Fruit fly (Drosophila melanogaster) whole organism, embryonic: ENCODE results near the gene CG11723.

Source experiments
- CG1024 ChIP-seq: fragments of 200-800 bp; sonication (Bioruptor generic); IDR thresholded peaks from 2 replicates; pipeline ENCODE4 v1.3.6; 2022; ENCODE audit warnings: missing biosample characterization, missing genetic modification characterization
- CG10565 ChIP-seq: fragments of 200-800 bp; sonication (Bioruptor generic); optimal IDR thresholded peaks from 3 replicates; lab custom pipeline; 2016; ENCODE audit warnings: missing biosample characterization, mild to moderate bottlenecking, missing genetic modification characterization
- CG10959 ChIP-seq: fragments of 200-800 bp; sonication (Bioruptor generic); IDR thresholded peaks from 2 replicates; pipeline ENCODE4 v1.3.6; 2022; ENCODE audit warnings: missing biosample characterization, missing genetic modification characterization
- CG11695 ChIP-seq: fragments of 200-800 bp; sonication (Bioruptor generic); IDR thresholded peaks from 3 replicates; pipeline ENCODE4 v1.3.6; 2022; ENCODE audit warnings: missing biosample characterization, missing genetic modification characterization
- CG12769 ChIP-seq: fragments of 200-800 bp; sonication (Bioruptor generic); optimal IDR thresholded peaks from 2 replicates; lab custom pipeline; 2019; ENCODE audit warnings: missing biosample characterization, mild to moderate bottlenecking, missing genetic modification characterization, moderate library complexity
- CG13775 ChIP-seq: fragments of 200-800 bp; sonication (Bioruptor generic); optimal IDR thresholded peaks from 3 replicates; lab custom pipeline; 2017; ENCODE audit warnings: missing biosample characterization, mild to moderate bottlenecking, missing genetic modification characterization
- CG14710 ChIP-seq: fragments of 200-800 bp; sonication (Bioruptor generic); optimal IDR thresholded peaks from 3 replicates; lab custom pipeline; 2019; ENCODE audit warnings: missing biosample characterization, mild to moderate bottlenecking, missing genetic modification characterization, moderate library complexity
- CG1602 ChIP-seq: fragments of 200-800 bp; sonication (Bioruptor generic); optimal IDR thresholded peaks from 3 replicates; lab custom pipeline; 2016; ENCODE audit warnings: missing biosample characterization, missing genetic modification characterization
- CG17186 ChIP-seq: fragments of 200-800 bp; sonication (Bioruptor generic); optimal IDR thresholded peaks from 3 replicates; lab custom pipeline; 2017; ENCODE audit warnings: missing biosample characterization, missing genetic modification reagents, missing genetic modification characterization
- CG17359 ChIP-seq: fragments of 200-800 bp; sonication (Bioruptor generic); optimal IDR thresholded peaks from 3 replicates; lab custom pipeline; 2018; ENCODE audit warnings: missing biosample characterization, mild to moderate bottlenecking, missing genetic modification characterization, moderate library complexity
- CG1832 ChIP-seq: fragments of 200-800 bp; sonication (Bioruptor generic); optimal IDR thresholded peaks from 2 replicates; lab custom pipeline; 2017; ENCODE audit warnings: missing biosample characterization, mild to moderate bottlenecking, missing genetic modification characterization, inconsistent platforms
- CG18619 ChIP-seq: fragments of 200-800 bp; sonication (Bioruptor generic); optimal IDR thresholded peaks from 3 replicates; lab custom pipeline; 2017; ENCODE audit warnings: missing biosample characterization, mild to moderate bottlenecking, missing genetic modification characterization
- CG2202 ChIP-seq: fragments of 200-800 bp; sonication (Bioruptor generic); optimal IDR thresholded peaks from 2 replicates; lab custom pipeline; 2018; ENCODE audit warnings: missing biosample characterization, mild to moderate bottlenecking, missing genetic modification characterization
- CG30403 ChIP-seq: fragments of 200-800 bp; sonication (Bioruptor generic); optimal IDR thresholded peaks from 3 replicates; lab custom pipeline; 2016; ENCODE audit warnings: missing biosample characterization, missing genetic modification characterization
- CG3163 ChIP-seq: fragments of 200-800 bp; sonication (Bioruptor generic); optimal IDR thresholded peaks from 3 replicates; lab custom pipeline; 2016; ENCODE audit warnings: missing biosample characterization, missing genetic modification characterization
- CG3407 ChIP-seq: fragments of 200-800 bp; sonication (Bioruptor generic); optimal IDR thresholded peaks from 2 replicates; lab custom pipeline; 2018; ENCODE audit warnings: missing biosample characterization, mild to moderate bottlenecking, missing genetic modification characterization
- CG3838 ChIP-seq: fragments of 200-800 bp; sonication (Bioruptor generic); optimal IDR thresholded peaks from 3 replicates; lab custom pipeline; 2016; ENCODE audit warnings: missing biosample characterization, missing genetic modification characterization
- CG4617 ChIP-seq: fragments of 200-800 bp; sonication (Bioruptor generic); optimal IDR thresholded peaks from 3 replicates; lab custom pipeline; 2016; ENCODE audit warnings: missing biosample characterization, missing genetic modification characterization, borderline replicate concordance
- CG4854 ChIP-seq: fragments of 200-800 bp; sonication (Bioruptor generic); optimal IDR thresholded peaks from 2 replicates; lab custom pipeline; 2016; ENCODE audit warnings: missing biosample characterization, missing genetic modification characterization, inconsistent platforms
- CG6791 ChIP-seq: fragments of 200-800 bp; sonication (Bioruptor generic); IDR thresholded peaks from 3 replicates; pipeline ENCODE4 v1.3.6; 2022; ENCODE audit warnings: missing biosample characterization, missing genetic modification characterization; ENCODE audit not compliant: partially characterized antibody
- CG7928 ChIP-seq: fragments of 200-800 bp; sonication (Bioruptor generic); optimal IDR thresholded peaks from 2 replicates; lab custom pipeline; 2017; ENCODE audit warnings: missing biosample characterization, mild to moderate bottlenecking, missing genetic modification characterization
- CG8089 ChIP-seq: fragments of 200-800 bp; sonication (Bioruptor generic); optimal IDR thresholded peaks from 3 replicates; lab custom pipeline; 2016; ENCODE audit warnings: missing biosample characterization, missing genetic modification characterization
- CG9215 ChIP-seq: fragments of 200-800 bp; sonication (Bioruptor generic); IDR thresholded peaks from 2 replicates; pipeline ENCODE4 v1.3.6; 2022; ENCODE audit warnings: missing biosample characterization, missing genetic modification characterization
- CoRest ChIP-seq: fragments of 200-800 bp; sonication (Bioruptor generic); optimal IDR thresholded peaks from 3 replicates; lab custom pipeline; 2018; ENCODE audit warnings: missing biosample characterization, mild to moderate bottlenecking, missing genetic modification characterization, moderate library complexity
- CrebB ChIP-seq: fragments of 200-800 bp; sonication (Bioruptor generic); optimal IDR thresholded peaks from 3 replicates; lab custom pipeline; 2018; ENCODE audit warnings: missing biosample characterization, mild to moderate bottlenecking, missing genetic modification characterization
- Dip2 ChIP-seq: fragments of 200-800 bp; sonication (Bioruptor generic); IDR thresholded peaks from 2 replicates; pipeline ENCODE4 v1.3.6; 2022; ENCODE audit warnings: missing biosample characterization, missing genetic modification characterization
- Doc3 ChIP-seq: fragments of 200-800 bp; sonication (Bioruptor generic); IDR thresholded peaks from 3 replicates; pipeline ENCODE4 v1.3.6; 2022; ENCODE audit warnings: missing biosample characterization, missing genetic modification characterization; ENCODE audit not compliant: partially characterized antibody
- Dp ChIP-seq: fragments of 200-800 bp; sonication (Bioruptor generic); optimal IDR thresholded peaks from 2 replicates; lab custom pipeline; 2018; ENCODE audit warnings: missing biosample characterization, mild to moderate bottlenecking, missing genetic modification characterization, moderate library complexity
- Elba2 ChIP-seq: fragments of 200-800 bp; sonication (Bioruptor generic); optimal IDR thresholded peaks from 3 replicates; lab custom pipeline; 2016; ENCODE audit warnings: missing biosample characterization, missing genetic modification characterization
- Gsc ChIP-seq: fragments of 200-800 bp; sonication (Bioruptor generic); IDR thresholded peaks from 2 replicates; pipeline ENCODE4 v1.3.6; 2022; ENCODE audit warnings: missing biosample characterization, missing genetic modification characterization
- H15 ChIP-seq: fragments of 200-800 bp; sonication (Bioruptor generic); IDR thresholded peaks from 3 replicates; pipeline ENCODE4 v1.3.6; 2022; ENCODE audit warnings: missing biosample characterization, missing genetic modification characterization
- Hr78 ChIP-seq, 2 experiments: fragments of 200-800 bp in 1 of 2; fragments of >200 bp in 1 of 2; sonication (Bioruptor generic) in 1 of 2; optimal IDR thresholded peaks; 2 replicates each; lab custom pipeline; 2017 to 2019; ENCODE audit warnings: missing biosample characterization in 2 of 2, missing genetic modification characterization in 2 of 2, mild to moderate bottlenecking in 1 of 2, moderate library complexity in 1 of 2
- Med ChIP-seq: fragments of 200-800 bp; sonication (Bioruptor generic); peaks from one replicate; lab custom pipeline; 2016; ENCODE audit warnings: missing biosample characterization, missing genetic modification characterization, mild to moderate bottlenecking, inconsistent platforms, moderate library complexity
- Rx ChIP-seq: fragments of 200-800 bp; sonication (Bioruptor generic); IDR thresholded peaks from 2 replicates; pipeline ENCODE4 v1.3.6; 2022; ENCODE audit warnings: missing biosample characterization, missing genetic modification characterization
- Six4 ChIP-seq: fragments of 200-800 bp; sonication (Bioruptor generic); optimal IDR thresholded peaks from 2 replicates; lab custom pipeline; 2016; ENCODE audit warnings: missing biosample characterization, missing genetic modification characterization
- Sry-β ChIP-seq: fragments of 200-800 bp; sonication (Bioruptor generic); optimal IDR thresholded peaks from 2 replicates; lab custom pipeline; 2018; ENCODE audit warnings: missing biosample characterization, mild to moderate bottlenecking, missing genetic modification characterization, moderate library complexity
- Tbp ChIP-seq: fragments of >200 bp; optimal IDR thresholded peaks from 2 replicates; lab custom pipeline; 2018; ENCODE audit warnings: missing biosample characterization, missing genetic modification characterization
- abd-A ChIP-seq: fragments of 200-800 bp; sonication (Bioruptor generic); optimal IDR thresholded peaks from 3 replicates; lab custom pipeline; 2019; ENCODE audit warnings: missing biosample characterization, mild to moderate bottlenecking, missing genetic modification characterization, moderate library complexity
- dan ChIP-seq: fragments of 200-800 bp; sonication (Bioruptor generic); IDR thresholded peaks from 2 replicates; pipeline ENCODE4 v1.3.6; 2022; ENCODE audit warnings: missing biosample characterization, missing genetic modification characterization
- grau ChIP-seq: fragments of 200-800 bp; optimal IDR thresholded peaks from 3 replicates; lab custom pipeline; 2019; ENCODE audit warnings: missing biosample characterization, mild to moderate bottlenecking, missing genetic modification characterization, moderate library complexity
- hbn ChIP-seq: fragments of 200-800 bp; sonication (Bioruptor generic); IDR thresholded peaks from 2 replicates; pipeline ENCODE4 v1.3.6; 2022; ENCODE audit warnings: missing biosample characterization, missing genetic modification characterization; ENCODE audit not compliant: partially characterized antibody
- hth ChIP-seq: fragments of >200 bp; optimal IDR thresholded peaks from 2 replicates; lab custom pipeline; 2017; ENCODE audit warnings: inconsistent platforms
- kah ChIP-seq: fragments of 200-800 bp; sonication (Bioruptor generic); optimal IDR thresholded peaks from 2 replicates; lab custom pipeline; 2018; ENCODE audit warnings: missing biosample characterization, mild to moderate bottlenecking, missing genetic modification characterization
- lola ChIP-seq, 3 experiments: fragments of >200 bp in 2 of 3; fragments of 200-800 bp in 1 of 3; sonication (Bioruptor generic) in 1 of 3; optimal IDR thresholded peaks; 2 replicates each; lab custom pipeline; 2017 to 2019; ENCODE audit warnings: missing biosample characterization in 3 of 3, missing genetic modification characterization in 3 of 3, mild to moderate bottlenecking in 1 of 3, moderate library complexity in 1 of 3
- mam ChIP-seq: fragments of 200-800 bp; sonication (Bioruptor generic); optimal IDR thresholded peaks from 3 replicates; lab custom pipeline; 2016; ENCODE audit warnings: missing biosample characterization, missing genetic modification characterization
- onecut ChIP-seq: fragments of 200-800 bp; sonication (Bioruptor generic); IDR thresholded peaks from 2 replicates; pipeline ENCODE4 v1.3.6; 2022; ENCODE audit warnings: missing biosample characterization, missing genetic modification characterization
- pros ChIP-seq: fragments of 200-800 bp; sonication (Bioruptor generic); optimal IDR thresholded peaks from 3 replicates; lab custom pipeline; 2019; ENCODE audit warnings: missing biosample characterization, mild to moderate bottlenecking, missing genetic modification characterization, moderate library complexity
- sc ChIP-seq, 3 experiments: fragments of >200 bp in 2 of 3; fragments of 200-800 bp in 1 of 3; sonication (Bioruptor generic) in 1 of 3; optimal IDR thresholded peaks; 2 replicates in 2 of 3; 3 replicates in 1 of 3; lab custom pipeline; 2017; ENCODE audit warnings: mild to moderate bottlenecking in 1 of 3, missing biosample characterization in 1 of 3, missing genetic modification characterization in 1 of 3, missing genetic modification reagents in 1 of 3
- schlank ChIP-seq: fragments of 200-800 bp; sonication (Bioruptor generic); optimal IDR thresholded peaks from 2 replicates; lab custom pipeline; 2018; ENCODE audit warnings: missing biosample characterization, mild to moderate bottlenecking, missing genetic modification characterization
- shn ChIP-seq: fragments of 200-800 bp; sonication (Bioruptor generic); optimal IDR thresholded peaks from 3 replicates; lab custom pipeline; 2016; ENCODE audit warnings: missing biosample characterization, missing genetic modification characterization

The CG11723 gene

dm6 chr2L:2163568-2163953 lies 16.5 kb upstream of the CG11723 start (continued):
- TF ChIP-seq Dip2 (GFP tag; lab: Robert Waterston, UW) = peak; percentile 27; the same call in 1 of the 2 replicates
- peak; percentile 44 for TF ChIP-seq CG1832 (GFP tag; lab: Kevin White, UChicago)
- peak; percentile 87 for TF ChIP-seq CG17359 (tag; lab: Kevin White, UChicago)
- TF ChIP-seq Gsc (GFP tag; lab: Robert Waterston, UW) = peak; percentile 93
- TF ChIP-seq CG12769 = peak; percentile 74
- TF ChIP-seq CG10959 (GFP tag; lab: Robert Waterston, UW) = peak; percentile 98
- TF ChIP-seq schlank (tag; lab: Kevin White, UChicago) = peak; percentile 50
- peak; percentile 92 for TF ChIP-seq Rx (GFP tag; lab: Robert Waterston, UW)
- TF ChIP-seq Med (GFP tag; lab: Kevin White, UChicago) = peak; percentile 98
- TF ChIP-seq shn = peak; percentile 89
- peak; percentile 63 for TF ChIP-seq pros
- peak; percentile 90 for TF ChIP-seq CG8089 (GFP tag; lab: Kevin White, UChicago)
- no peak for TF ChIP-seq hbn (GFP tag; lab: Robert Waterston, UW)
- TF ChIP-seq Six4 (GFP tag; lab: Kevin White, UChicago) = peak; percentile 83
- peak; percentile 92 for TF ChIP-seq CG14710 (tag; lab: Kevin White, UChicago)
- peak; percentile 91 for TF ChIP-seq CG13775 (GFP tag; lab: Kevin White, UChicago)
- no peak for TF ChIP-seq Doc3 (GFP tag; lab: Robert Waterston, UW)
- peak; percentile 84 for TF ChIP-seq CG3163 (GFP tag; lab: Kevin White, UChicago)
- peak; percentile 82 for TF ChIP-seq mam (GFP tag; lab: Kevin White, UChicago)
- peak in 1 of 2 experiments; percentile 51 for TF ChIP-seq Hr78 (GFP tag; optimal IDR thresholded peaks at IDR 0.05; lab: Kevin White, UChicago)
- TF ChIP-seq kah (GFP tag; lab: Kevin White, UChicago) = peak; percentile 28
- TF ChIP-seq abd-A = peak; percentile 15
- TF ChIP-seq CG3407 (GFP tag; lab: Kevin White, UChicago) = peak; percentile 84
- peak; percentile 58 for TF ChIP-seq Sry-β (GFP tag; lab: Kevin White, UChicago)
- TF ChIP-seq lola (GFP tag; optimal IDR thresholded peaks at IDR 0.05; lab: Kevin White, UChicago) = peak in 1 of 3 experiments; percentile 93
- TF ChIP-seq CG18619 (GFP tag; lab: Kevin White, UChicago) = peak; percentile 87
- no peak for TF ChIP-seq Tbp
- peak; percentile 64 for TF ChIP-seq CG17186 (GFP tag; lab: Kevin White, UChicago)
- TF ChIP-seq CG7928 = peak; percentile 27
- TF ChIP-seq CG6791 (GFP tag; lab: Robert Waterston, UW) = 0 out of 3 replicates have a peak, but pooled peaks have one; percentile 14
- TF ChIP-seq H15 = peak; percentile 95
- TF ChIP-seq onecut (GFP tag; lab: Robert Waterston, UW) = peak; percentile 87
- TF ChIP-seq CG4854 = peak; percentile 77
- TF ChIP-seq CG30403 = peak; percentile 84
- TF ChIP-seq CG1024 (GFP tag; lab: Robert Waterston, UW) = peak; percentile 92
- TF ChIP-seq CG4617 = peak; percentile 82
- no peak for TF ChIP-seq Dp
- peak; percentile 80 for TF ChIP-seq CG9215 (GFP tag; lab: Robert Waterston, UW)
- peak; percentile 72 for TF ChIP-seq CrebB (tag; lab: Kevin White, UChicago)
- peak; percentile 17 for TF ChIP-seq CG10565 (GFP tag; lab: Kevin White, UChicago)
- TF ChIP-seq dan (GFP tag; lab: Robert Waterston, UW) = peak; percentile 96
- no peak for TF ChIP-seq hth (lab: Kevin White, UChicago)
- peak; percentile 84 for TF ChIP-seq CG1602 (GFP tag; lab: Kevin White, UChicago)
- TF ChIP-seq sc (optimal IDR thresholded peaks at IDR 0.05; lab: Kevin White, UChicago) = no peak
- peak; percentile 88 for TF ChIP-seq sc (GFP tag; optimal IDR thresholded peaks at IDR 0.05; lab: Kevin White, UChicago)
- peak; percentile 88 for TF ChIP-seq CoRest (tag; lab: Kevin White, UChicago)
- peak; percentile 89 for TF ChIP-seq CG2202
- TF ChIP-seq Elba2 (GFP tag; lab: Kevin White, UChicago) = peak; percentile 83
- peak; percentile 82 for TF ChIP-seq grau
- peak; percentile 85 for TF ChIP-seq CG11695 (GFP tag; lab: Robert Waterston, UW)
- TF ChIP-seq CG3838 = peak; percentile 73
